Worm (Caenorhabditis elegans) whole organism, late embryonic: ENCODE results near the gene F14D7.18.

Experiments used
- C08G9.2 ChIP-seq: sonication (generic microtip); optimal IDR thresholded peaks from 2 replicates; lab custom pipeline; 2016; ENCODE audit warnings: mild to moderate bottlenecking, missing genetic modification characterization, moderate library complexity, missing compliant biosample characterization
- C38D4.7 ChIP-seq: fragments of 200-800 bp; sonication (Bioruptor generic); optimal IDR thresholded peaks from 2 replicates; lab custom pipeline; 2018; ENCODE audit warnings: mild to moderate bottlenecking, missing genetic modification characterization, moderate library complexity, missing compliant biosample characterization
- ahr-1 ChIP-seq: sonication (generic microtip); optimal IDR thresholded peaks from 2 replicates; lab custom pipeline; 2016; ENCODE audit warnings: missing genetic modification characterization, missing compliant biosample characterization
- ceh-18 ChIP-seq: sonication (generic microtip); optimal IDR thresholded peaks from 2 replicates; lab custom pipeline; 2016; ENCODE audit warnings: missing genetic modification characterization, missing compliant biosample characterization
- ceh-19 ChIP-seq: fragments of 200-800 bp; sonication (Bioruptor generic); optimal IDR thresholded peaks from 2 replicates; lab custom pipeline; 2018; ENCODE audit warnings: mild to moderate bottlenecking, missing genetic modification characterization, missing compliant biosample characterization
- ceh-22 ChIP-seq: sonication (generic microtip); optimal IDR thresholded peaks from 2 replicates; lab custom pipeline; 2017; ENCODE audit warnings: missing biosample characterization, missing genetic modification characterization
- ceh-30 ChIP-seq: fragments of 150-350 bp; optimal IDR thresholded peaks from 2 replicates; lab custom pipeline; 2014; ENCODE audit warnings: missing biosample characterization, missing genetic modification characterization
- ceh-34 ChIP-seq: sonication (generic microtip); optimal IDR thresholded peaks from 2 replicates; lab custom pipeline; 2016; ENCODE audit warnings: mild to moderate bottlenecking, missing genetic modification characterization, missing compliant biosample characterization
- dmd-4 ChIP-seq: sonication (generic microtip); optimal IDR thresholded peaks from 2 replicates; lab custom pipeline; 2016; ENCODE audit warnings: borderline replicate concordance, missing genetic modification characterization, missing compliant biosample characterization
- dve-1 ChIP-seq: sonication (generic microtip); optimal IDR thresholded peaks from 2 replicates; lab custom pipeline; 2017; ENCODE audit warnings: antibody characterized with exemption, mild to moderate bottlenecking, missing genetic modification characterization, missing compliant biosample characterization
- ets-4 ChIP-seq: sonication (generic microtip); optimal IDR thresholded peaks from 2 replicates; lab custom pipeline; 2016; ENCODE audit warnings: missing genetic modification characterization, missing compliant biosample characterization
- fax-1 ChIP-seq: sonication (generic microtip); optimal IDR thresholded peaks from 2 replicates; lab custom pipeline; 2016; ENCODE audit warnings: missing genotype, missing genetic modification characterization, missing compliant biosample characterization
- fkh-10 ChIP-seq: fragments of 150-350 bp; optimal IDR thresholded peaks from 2 replicates; lab custom pipeline; 2014; ENCODE audit warnings: missing biosample characterization, missing genetic modification reagents, missing genetic modification characterization
- fkh-6 ChIP-seq: sonication (generic microtip); optimal IDR thresholded peaks from 2 replicates; lab custom pipeline; 2016; ENCODE audit warnings: missing genetic modification characterization, missing compliant biosample characterization
- hlh-13 ChIP-seq: fragments of 200-800 bp; sonication (Bioruptor generic); optimal IDR thresholded peaks from 2 replicates; lab custom pipeline; 2018; ENCODE audit warnings: mild to moderate bottlenecking, missing genetic modification characterization, missing compliant biosample characterization
- hlh-15 ChIP-seq: sonication (generic microtip); optimal IDR thresholded peaks from 2 replicates; lab custom pipeline; 2016; ENCODE audit warnings: missing genetic modification characterization, missing compliant biosample characterization
- hlh-8 ChIP-seq: sonication (generic microtip); optimal IDR thresholded peaks from 2 replicates; lab custom pipeline; 2016; ENCODE audit warnings: missing genotype, missing genetic modification characterization, missing compliant biosample characterization
- lim-6 ChIP-seq: sonication (generic microtip); optimal IDR thresholded peaks from 2 replicates; lab custom pipeline; 2016; ENCODE audit warnings: missing genetic modification characterization, missing compliant biosample characterization
- madf-2 ChIP-seq: sonication (generic microtip); optimal IDR thresholded peaks from 2 replicates; lab custom pipeline; 2017; ENCODE audit warnings: missing genetic modification characterization, missing compliant biosample characterization
- nhr-232 ChIP-seq: sonication (generic microtip); optimal IDR thresholded peaks from 2 replicates; lab custom pipeline; 2016; ENCODE audit warnings: missing genetic modification characterization, missing compliant biosample characterization
- pag-3 ChIP-seq: sonication (generic microtip); optimal IDR thresholded peaks from 2 replicates; lab custom pipeline; 2016; ENCODE audit warnings: missing compliant biosample characterization, missing genetic modification characterization, borderline replicate concordance
- pat-9 ChIP-seq: fragments of 200-800 bp; sonication (Bioruptor generic); optimal IDR thresholded peaks from 2 replicates; lab custom pipeline; 2018; ENCODE audit warnings: mild to moderate bottlenecking, missing genetic modification characterization, moderate library complexity, missing compliant biosample characterization
- pha-2 ChIP-seq: sonication (generic microtip); optimal IDR thresholded peaks from 2 replicates; lab custom pipeline; 2017; ENCODE audit warnings: mild to moderate bottlenecking, missing genetic modification characterization, missing compliant biosample characterization
- pqm-1 ChIP-seq: sonication (generic microtip); optimal IDR thresholded peaks from 2 replicates; lab custom pipeline; 2016; ENCODE audit warnings: missing genetic modification characterization, missing compliant biosample characterization
- pros-1 ChIP-seq: fragments of 150-350 bp; optimal IDR thresholded peaks from 2 replicates; lab custom pipeline; 2014; ENCODE audit warnings: missing biosample characterization, missing genetic modification reagents, missing genetic modification characterization
- rnt-1 ChIP-seq: sonication (generic microtip); optimal IDR thresholded peaks from 2 replicates; lab custom pipeline; 2016; ENCODE audit warnings: missing genetic modification characterization, missing compliant biosample characterization
- sdc-2 ChIP-seq: sonication (generic microtip); optimal IDR thresholded peaks from 2 replicates; lab custom pipeline; 2016; ENCODE audit warnings: missing genotype, missing genetic modification characterization, missing compliant biosample characterization
- sox-4 ChIP-seq: sonication (generic microtip); optimal IDR thresholded peaks from 2 replicates; lab custom pipeline; 2017; ENCODE audit warnings: mild to moderate bottlenecking, missing genetic modification characterization, inconsistent platforms, missing compliant biosample characterization
- syd-9 ChIP-seq: sonication (generic microtip); optimal IDR thresholded peaks from 2 replicates; lab custom pipeline; 2016; ENCODE audit warnings: mild to moderate bottlenecking, missing genetic modification characterization, moderate library complexity, missing compliant biosample characterization
- tbx-2 ChIP-seq: sonication (generic microtip); optimal IDR thresholded peaks from 2 replicates; lab custom pipeline; 2016; ENCODE audit warnings: missing genetic modification characterization, missing compliant biosample characterization
- tbx-7 ChIP-seq: sonication (generic microtip); optimal IDR thresholded peaks from 2 replicates; lab custom pipeline; 2016; ENCODE audit warnings: missing genotype, missing genetic modification characterization, missing compliant biosample characterization
- ttx-3 ChIP-seq: sonication (generic microtip); optimal IDR thresholded peaks from 2 replicates; lab custom pipeline; 2016; ENCODE audit warnings: missing genetic modification reagents, missing genetic modification characterization, missing compliant biosample characterization
- unc-42 ChIP-seq: sonication (generic microtip); optimal IDR thresholded peaks from 2 replicates; lab custom pipeline; 2016; ENCODE audit warnings: missing genotype, missing genetic modification characterization, missing compliant biosample characterization
- unc-86 ChIP-seq: sonication (generic microtip); optimal IDR thresholded peaks from 2 replicates; lab custom pipeline; 2016; ENCODE audit warnings: missing genetic modification characterization, missing compliant biosample characterization
- zip-5 ChIP-seq: sonication (generic microtip); optimal IDR thresholded peaks from 2 replicates; lab custom pipeline; 2016; ENCODE audit warnings: missing genetic modification characterization, missing compliant biosample characterization
- ztf-16 ChIP-seq: sonication (generic microtip); optimal IDR thresholded peaks from 2 replicates; lab custom pipeline; 2017; ENCODE audit warnings: missing genetic modification characterization, missing compliant biosample characterization

The F14D7.18 gene

DNA sequence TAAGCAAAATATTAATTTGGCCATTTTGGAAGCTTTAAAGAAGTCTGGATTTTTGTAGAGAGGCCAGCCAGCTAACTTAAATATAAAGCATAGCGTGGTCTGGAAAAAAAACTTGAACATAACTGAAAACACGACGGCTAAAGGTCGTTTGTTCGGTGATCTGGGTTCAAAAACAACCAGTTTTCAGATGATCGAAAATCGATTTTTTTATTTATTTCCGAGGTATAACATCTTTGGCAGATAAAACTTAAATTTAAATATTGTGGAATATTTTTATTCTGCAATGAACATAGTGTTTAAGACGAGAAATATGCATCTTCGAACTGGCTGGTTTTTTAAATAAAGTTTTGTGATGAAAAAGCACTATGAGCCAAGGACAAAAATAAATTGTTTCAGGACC is 21.9 kb downstream of the F14D7.18 start, which contains the start of gene F40G12.4:
TSS of gene F40G12.4 (minus strand) at position 101 of the 400 bp plus-strand sequence.
- TF ChIP-seq ttx-3 (tag; lab: Kevin White, UChicago) (no peak), pha-2 (tag; lab: Kevin White, UChicago) (no peak), hlh-15 (no peak), nhr-232 (no peak), unc-42 (tag; lab: Kevin White, UChicago) (no peak), rnt-1 (tag; lab: Kevin White, UChicago) (no peak)

DNA sequence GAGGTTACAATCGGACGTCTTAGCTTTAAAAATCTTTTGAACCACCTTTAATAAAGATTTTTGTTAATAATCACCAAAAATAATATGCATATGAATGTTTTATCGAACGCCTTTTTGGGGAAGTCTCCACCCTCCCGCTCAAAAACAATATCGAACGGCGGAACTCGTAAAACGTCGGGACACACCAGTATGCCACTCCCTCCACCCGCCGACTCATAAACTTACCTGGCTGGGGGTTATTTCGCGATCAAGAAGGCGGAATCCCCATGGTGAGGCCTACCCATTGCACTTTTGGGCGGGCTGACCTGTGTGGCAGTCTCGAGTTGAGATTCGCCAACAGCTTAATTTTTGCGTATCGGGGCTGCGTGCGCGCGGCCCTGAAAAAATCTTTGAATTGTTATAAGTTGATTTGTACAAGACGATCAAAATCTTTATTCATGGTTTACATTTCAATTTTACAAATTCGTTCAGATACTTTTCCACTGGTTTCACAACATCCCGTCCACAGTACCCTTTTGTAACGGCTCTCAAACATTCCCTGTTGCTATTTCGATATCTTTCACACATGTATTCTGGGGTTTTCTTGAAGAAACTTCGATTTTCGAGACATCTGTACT is 23.1 kb downstream of the F14D7.18 start:
- no peak for TF ChIP-seq ceh-34
- TF ChIP-seq dve-1 (tag; lab: Kevin White, UChicago): no peak
- TF ChIP-seq ceh-19 (GFP tag; lab: Kevin White, UChicago): no peak
- no peak for TF ChIP-seq pag-3 (tag; lab: Kevin White, UChicago)
- TF ChIP-seq sox-4 (tag; lab: Kevin White, UChicago): no peak
- TF ChIP-seq pat-9: no peak
- TF ChIP-seq pros-1 (tag; lab: Kevin White, UChicago): no peak
- no peak for TF ChIP-seq tbx-7 (tag; lab: Kevin White, UChicago)
- no peak for TF ChIP-seq fkh-10 (GFP tag; lab: Kevin White, UChicago)
- TF ChIP-seq unc-86 (tag; lab: Kevin White, UChicago): no peak

DNA sequence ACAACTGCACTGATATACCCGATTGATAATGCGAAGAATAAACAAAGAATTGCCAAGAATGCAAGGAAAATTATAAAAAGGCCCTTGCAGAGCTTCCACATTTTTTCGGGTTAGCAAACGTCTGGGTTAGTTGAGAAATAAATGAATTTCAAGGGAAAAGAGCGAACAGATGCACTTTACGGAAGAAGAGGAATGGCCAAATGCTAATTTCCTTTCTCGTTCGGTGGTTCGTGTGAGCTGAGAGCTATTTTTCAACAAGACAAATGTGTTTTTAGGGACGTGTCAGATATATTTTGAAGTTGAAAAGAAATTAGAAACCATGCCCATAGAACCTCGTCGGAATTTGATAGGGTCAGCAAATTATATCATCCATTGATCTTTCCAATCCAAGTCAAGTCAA is 29.7 kb downstream of the F14D7.18 start, which contains the start of gene F40G12.2:
TSS of gene F40G12.2 (minus strand) at position 101 of the 400 bp plus-strand sequence.
- TF ChIP-seq pqm-1 (tag; lab: Kevin White, UChicago): no peak
- TF ChIP-seq ceh-18: no peak
- no peak for TF ChIP-seq pat-9
- no peak for TF ChIP-seq ceh-22 (tag; lab: Kevin White, UChicago)
- TF ChIP-seq ceh-30: no peak

DNA sequence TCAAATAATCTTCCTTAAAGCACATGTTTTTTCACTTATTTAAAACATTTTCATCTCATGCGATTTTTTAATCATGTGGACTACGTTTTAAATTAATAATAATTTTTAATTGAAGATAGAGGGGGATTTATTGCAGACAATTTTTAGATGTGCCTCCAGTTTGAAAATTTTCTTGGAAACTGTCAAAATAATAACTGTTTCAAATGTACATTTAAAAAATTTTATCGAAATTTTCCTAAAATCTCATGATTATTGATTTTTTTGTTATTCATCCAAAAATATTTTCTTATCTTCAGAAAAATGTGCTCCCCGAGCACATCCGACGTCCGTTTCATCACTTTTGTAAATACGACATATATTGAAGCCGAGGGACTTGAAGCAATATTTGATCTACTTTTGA is 33.7 kb downstream of the F14D7.18 start, which contains the start of gene sre-8:
TSS of gene sre-8 (plus strand) at position 301 of the 400 bp plus-strand sequence.
- TF ChIP-seq hlh-13 (GFP tag; lab: Kevin White, UChicago) (no peak), madf-2 (no peak), tbx-2 (tag; lab: Kevin White, UChicago) (no peak), syd-9 (tag; lab: Kevin White, UChicago) (no peak), hlh-8 (no peak), C38D4.7 (GFP tag; lab: Kevin White, UChicago) (no peak), ceh-34 (no peak), nhr-232 (no peak), unc-86 (tag; lab: Kevin White, UChicago) (no peak)
- TF ChIP-seq, all 69 proteins: peak for 0

DNA sequence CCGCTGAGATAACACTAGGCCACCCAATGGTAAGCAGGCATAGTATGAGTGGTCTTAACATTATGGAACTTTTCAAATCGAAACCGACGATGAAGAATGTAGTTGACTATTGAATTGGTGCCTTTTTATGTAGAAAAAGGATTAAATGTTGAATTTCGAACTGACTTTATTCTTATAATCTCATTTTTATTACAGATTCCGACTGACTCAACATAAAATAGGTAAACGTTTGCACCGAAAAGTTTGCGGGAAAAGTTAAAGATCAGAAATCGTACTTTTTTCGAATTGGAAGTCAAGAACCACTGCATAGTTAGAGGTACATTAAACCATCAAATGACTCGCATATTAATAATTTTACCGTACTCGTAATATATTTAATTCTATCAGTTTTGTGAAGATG is 36.3 kb downstream of the F14D7.18 start, which contains the start of gene K02E11.7:
TSS of gene K02E11.7 (minus strand) at position 101 of the 400 bp plus-strand sequence.
- no peak for TF ChIP-seq sdc-2 (tag; lab: Kevin White, UChicago)
- TF ChIP-seq, all 69 proteins: peak for 0

DNA sequence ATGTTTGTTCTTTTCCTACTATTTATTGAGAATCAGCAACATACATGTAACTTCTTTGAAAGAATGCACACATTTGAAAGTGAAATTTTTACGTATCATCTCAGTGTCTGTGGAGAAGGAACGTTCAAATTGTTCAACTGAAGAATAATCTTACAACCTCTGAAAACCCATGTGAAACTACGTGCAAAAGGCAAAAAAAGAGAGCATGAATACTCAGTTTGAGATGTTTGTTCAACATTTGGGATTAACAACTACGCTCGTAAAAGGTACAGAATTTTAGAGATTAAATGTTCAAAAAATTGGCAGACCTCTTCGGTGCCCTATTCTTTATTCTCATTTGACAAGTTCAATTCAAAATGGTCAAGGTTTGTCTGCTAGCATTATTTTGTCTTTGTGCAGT is 38.5 kb downstream of the F14D7.18 start, which contains the start of gene K02E11.5:
TSS of gene K02E11.5 (plus strand) at position 301 of the 400 bp plus-strand sequence.
- TF ChIP-seq fkh-6 (tag; lab: Kevin White, UChicago): no peak
- TF ChIP-seq, all 69 proteins: peak for 0

DNA sequence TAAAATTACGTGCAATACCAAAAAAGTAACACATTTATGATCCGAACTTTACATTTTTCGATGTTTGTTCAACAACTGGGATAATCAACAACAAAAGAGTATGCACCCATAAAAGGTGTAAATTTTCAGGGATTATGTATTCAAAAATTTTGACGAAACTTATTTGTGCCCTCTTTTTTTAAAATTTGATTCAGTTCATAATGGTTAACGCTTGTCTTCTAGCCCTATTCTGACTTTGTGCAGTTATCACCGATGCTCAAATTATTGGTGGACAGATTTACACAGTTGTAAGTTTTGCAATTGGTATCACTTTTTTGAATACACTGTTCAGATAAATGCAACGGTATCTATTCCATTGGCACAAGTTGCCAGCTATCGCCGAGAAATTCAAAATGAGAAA is 41.9 kb downstream of the F14D7.18 start, which contains the start of gene K02E11.6:
TSS of gene K02E11.6 (plus strand) at position 149 of the 400 bp plus-strand sequence.
- TF ChIP-seq ceh-34 (no peak), C08G9.2 (tag; lab: Kevin White, UChicago) (no peak), hlh-15 (no peak), lim-6 (tag; lab: Kevin White, UChicago) (no peak), sdc-2 (tag; lab: Kevin White, UChicago) (no peak), fax-1 (tag; lab: Kevin White, UChicago) (no peak), ahr-1 (no peak), ztf-16 (tag; lab: Kevin White, UChicago) (no peak), ets-4 (tag; lab: Kevin White, UChicago) (no peak), pha-2 (tag; lab: Kevin White, UChicago) (no peak), pat-9 (no peak), dmd-4 (tag; lab: Kevin White, UChicago) (no peak), zip-5 (no peak), pros-1 (tag; lab: Kevin White, UChicago) (no peak)
- TF ChIP-seq, all 69 proteins: peak for 0
